Fruit fly (Drosophila melanogaster) whole organism, embryonic: Measurements from ENCODE around the gene Fer2.

Source experiments
- Blimp-1 ChIP-seq: fragments of 200-800 bp; sonication (Bioruptor generic); optimal IDR thresholded peaks from 3 replicates; lab custom pipeline; 2018; ENCODE audit warnings: missing biosample characterization, missing genetic modification characterization, mild to moderate bottlenecking, moderate library complexity, missing genetic modification reagents
- CG11398 ChIP-seq: fragments of 200-800 bp; sonication (Bioruptor generic); optimal IDR thresholded peaks from 2 replicates; lab custom pipeline; 2016; ENCODE audit warnings: missing biosample characterization, missing genetic modification characterization
- CG14050 ChIP-seq: fragments of 200-800 bp; sonication (Bioruptor generic); IDR thresholded peaks from 3 replicates; pipeline ENCODE4 v1.3.6; 2022; ENCODE audit warnings: missing biosample characterization, missing genetic modification characterization
- CG8478 ChIP-seq: fragments of >200 bp; optimal IDR thresholded peaks from 2 replicates; lab custom pipeline; 2018
- nerfin-1 ChIP-seq: fragments of 200-800 bp; sonication (Bioruptor generic); optimal IDR thresholded peaks from 3 replicates; lab custom pipeline; 2019; ENCODE audit warnings: missing biosample characterization, mild to moderate bottlenecking, missing genetic modification characterization, moderate library complexity

The Fer2 gene

dm6 chr3R:16113124-16113523, 38.0 kb downstream of the Fer2 start:
- TF ChIP-seq CG8478 (lab: Kevin White, UChicago) (peak; percentile 14), nerfin-1 (tag; lab: Kevin White, UChicago) (no peak)

- no peak for TF ChIP-seq CG11398 (GFP tag; lab: Kevin White, UChicago)
- peak; percentile 67 for TF ChIP-seq Blimp-1 (GFP tag; lab: Kevin White, UChicago)
- TF ChIP-seq CG14050 = no peak
These were observed 45.2 kb downstream of the Fer2 start for dm6 chr3R:16105813-16106480.
